Worm (Caenorhabditis elegans) whole organism, mixed stage, embryonic: ENCODE measurements around the gene F48F5.6.

Source experiments
- ces-1 ChIP-seq: fragments of 150-350 bp; optimal IDR thresholded peaks from 2 replicates; lab custom pipeline; 2014; ENCODE audit warnings: missing biosample characterization, missing genetic modification reagents, missing genetic modification characterization
- elt-3 ChIP-seq: fragments of 150-350 bp; optimal IDR thresholded peaks from 2 replicates; lab custom pipeline; 2014; ENCODE audit warnings: missing biosample characterization, missing genetic modification characterization
- mep-1 ChIP-seq: fragments of 150-350 bp; optimal IDR thresholded peaks from 2 replicates; lab custom pipeline; 2017; ENCODE audit warnings: missing biosample characterization, missing genetic modification reagents, missing genetic modification characterization, inconsistent platforms
- nhr-2 ChIP-seq: fragments of 150-350 bp; optimal IDR thresholded peaks from 2 replicates; lab custom pipeline; 2014; ENCODE audit warnings: missing biosample characterization, missing genetic modification characterization
- nhr-76 ChIP-seq: sonication (generic microtip); optimal IDR thresholded peaks from 2 replicates; lab custom pipeline; 2017; ENCODE audit warnings: missing biosample characterization, missing genetic modification characterization
- unc-39 ChIP-seq: fragments of 150-350 bp; optimal IDR thresholded peaks from 2 replicates; lab custom pipeline; 2014; ENCODE audit warnings: missing biosample characterization, missing genetic modification characterization

- TF ChIP-seq nhr-76 (tag; lab: Kevin White, UChicago), result no peak
- TF ChIP-seq unc-39 (tag; lab: Kevin White, UChicago), result no peak
- TF ChIP-seq elt-3 (tag; lab: Kevin White, UChicago), result no peak
- no peak for TF ChIP-seq mep-1
- no peak for TF ChIP-seq nhr-2 (tag; lab: Kevin White, UChicago)
- TF ChIP-seq ces-1 (GFP tag; lab: Kevin White, UChicago), result no peak
Observed at ce11 chrV:20498980-20499379, 46.0 kb upstream of the F48F5.6 start, which contains the start of gene dct-16.
